Worm (Caenorhabditis elegans) whole organism, L3 larva: ENCODE measurements around the gene smu-2.
"Not testable (repeated sequence)": the region's sequence is repeated elsewhere in the genome, so short reads cannot be mapped to it uniquely, and the experiment has no call there.

Experiments used
- aly-2 ChIP-seq: fragments of 150-350 bp; optimal IDR thresholded peaks from 2 replicates; lab custom pipeline; 2014; ENCODE audit warnings: missing biosample characterization, missing genetic modification characterization
- egl-27 ChIP-seq: sonication (generic microtip); optimal IDR thresholded peaks from 4 replicates; lab custom pipeline; 2017; ENCODE audit warnings: missing biosample characterization, missing genetic modification reagents, missing genetic modification characterization
- elt-1 ChIP-seq: fragments of 150-350 bp; optimal IDR thresholded peaks from 2 replicates; lab custom pipeline; 2014; ENCODE audit warnings: missing biosample characterization, missing genetic modification characterization
- nhr-12 ChIP-seq: fragments of 150-350 bp; optimal IDR thresholded peaks from 2 replicates; lab custom pipeline; 2014; ENCODE audit warnings: missing biosample characterization, missing genetic modification characterization
- sea-2 ChIP-seq: fragments of 150-350 bp; sonication (generic microtip); optimal IDR thresholded peaks from 4 replicates; lab custom pipeline; 2014; ENCODE audit warnings: missing biosample characterization, missing genetic modification reagents, missing genetic modification characterization
- tbx-2 ChIP-seq: sonication (generic microtip); optimal IDR thresholded peaks from 2 replicates; lab custom pipeline; 2016; ENCODE audit warnings: mild to moderate bottlenecking, missing genetic modification characterization, missing compliant biosample characterization

ce11 chrII:3464580-3464979 is 17.6 kb upstream of the smu-2 start, which contains the start of gene C16C8.10:
- TF ChIP-seq aly-2 (tag; lab: Kevin White, UChicago); sea-2 (GFP tag; lab: Kevin White, UChicago); tbx-2 (tag; lab: Kevin White, UChicago); nhr-12; egl-27 (tag; lab: Kevin White, UChicago); elt-1 (tag; lab: Kevin White, UChicago): not testable (repeated sequence)
